Fruit fly (Drosophila melanogaster): ENCODE results near the gene fbl.

- TF ChIP-seq psq (optimal IDR thresholded peaks at IDR 0.05) (no peak), insv (optimal IDR thresholded peaks at IDR 0.05) (no peak), ttk (optimal IDR thresholded peaks at IDR 0.05) (no peak), Myc (optimal IDR thresholded peaks at IDR 0.05) (no peak)
Measured at dm6 chr3L:20376564-20376920, 7.7 kb upstream of the fbl start.

Data from Kc167 (cell line).